Worm (Caenorhabditis elegans) whole organism, L3 larva: Measurements from ENCODE around the gene C47D12.4.

Experiments used
- egl-27 ChIP-seq: sonication (generic microtip); optimal IDR thresholded peaks from 4 replicates; lab custom pipeline; 2017; ENCODE audit warnings: missing biosample characterization, missing genetic modification reagents, missing genetic modification characterization
- nhr-25 ChIP-seq: sonication (generic microtip); optimal IDR thresholded peaks from 2 replicates; lab custom pipeline; 2017; ENCODE audit warnings: missing biosample characterization, missing genetic modification characterization

- TF ChIP-seq nhr-25 (tag; lab: Kevin White, UChicago) (no peak), egl-27 (tag; lab: Kevin White, UChicago) (no peak)
Measured at ce11 chrII:11727438-11727837, 45.9 kb downstream of the C47D12.4 start.
